Fruit fly (Drosophila melanogaster) whole organism, embryonic: ENCODE results near the gene CG14818.

ENCODE experiments used
- Aef1 ChIP-seq: fragments of 200-800 bp; sonication (Bioruptor generic); IDR thresholded peaks from 3 replicates; pipeline ENCODE4 v1.3.6; 2022; ENCODE audit warnings: missing biosample characterization, missing genetic modification characterization
- CG10543 ChIP-seq: fragments of 200-800 bp; sonication (Bioruptor generic); optimal IDR thresholded peaks from 3 replicates; lab custom pipeline; 2017; ENCODE audit warnings: missing biosample characterization, mild to moderate bottlenecking, missing genetic modification characterization, moderate library complexity
- CG15514 ChIP-seq: fragments of 200-800 bp; sonication (Bioruptor generic); optimal IDR thresholded peaks from 3 replicates; lab custom pipeline; 2017; ENCODE audit warnings: missing biosample characterization, missing genetic modification characterization, mild to moderate bottlenecking, moderate library complexity, missing genetic modification reagents
- CG17612 ChIP-seq: fragments of 200-800 bp; sonication (Bioruptor generic); IDR thresholded peaks from 2 replicates; pipeline ENCODE4 v1.3.6; 2022; ENCODE audit warnings: missing biosample characterization, missing genetic modification characterization
- CG17802 ChIP-seq: fragments of 200-800 bp; sonication (Bioruptor generic); optimal IDR thresholded peaks from 2 replicates; lab custom pipeline; 2018; ENCODE audit warnings: missing biosample characterization, mild to moderate bottlenecking, missing genetic modification characterization, moderate library complexity
- CG18764 ChIP-seq: fragments of 200-800 bp; sonication (Bioruptor generic); optimal IDR thresholded peaks from 3 replicates; lab custom pipeline; 2016; ENCODE audit warnings: missing biosample characterization, missing genetic modification characterization
- CG2120 ChIP-seq: fragments of 200-800 bp; sonication (Bioruptor generic); optimal IDR thresholded peaks from 3 replicates; lab custom pipeline; 2016; ENCODE audit warnings: missing biosample characterization, missing genetic modification characterization
- CG30403 ChIP-seq: fragments of 200-800 bp; sonication (Bioruptor generic); optimal IDR thresholded peaks from 3 replicates; lab custom pipeline; 2016; ENCODE audit warnings: missing biosample characterization, missing genetic modification characterization
- CG3847 ChIP-seq: fragments of 200-800 bp; sonication (Bioruptor generic); IDR thresholded peaks from 2 replicates; pipeline ENCODE4 v1.3.6; 2022; ENCODE audit warnings: missing biosample characterization, missing genetic modification characterization
- CG42726 ChIP-seq: fragments of 200-800 bp; sonication (Bioruptor generic); IDR thresholded peaks from 2 replicates; pipeline ENCODE4 v1.3.6; 2022; ENCODE audit warnings: missing biosample characterization, missing genetic modification characterization; ENCODE audit not compliant: partially characterized antibody
- CG4820 ChIP-seq: fragments of 200-800 bp; sonication (Bioruptor generic); optimal IDR thresholded peaks from 3 replicates; lab custom pipeline; 2016; ENCODE audit warnings: missing biosample characterization, missing genetic modification characterization
- CG5180 ChIP-seq: fragments of 200-800 bp; sonication (Bioruptor generic); optimal IDR thresholded peaks from 3 replicates; lab custom pipeline; 2017; ENCODE audit warnings: missing biosample characterization, missing genetic modification characterization, mild to moderate bottlenecking, moderate library complexity, missing genetic modification reagents
- CG6813 ChIP-seq: fragments of 200-800 bp; sonication (Bioruptor generic); optimal IDR thresholded peaks from 2 replicates; lab custom pipeline; 2017; ENCODE audit warnings: missing biosample characterization, missing genetic modification characterization, mild to moderate bottlenecking, moderate library complexity, missing genetic modification reagents
- CG7786 ChIP-seq: fragments of 200-800 bp; sonication (Bioruptor generic); optimal IDR thresholded peaks from 2 replicates; lab custom pipeline; 2016; ENCODE audit warnings: missing biosample characterization, missing genetic modification characterization
- CG9932 ChIP-seq: fragments of 200-800 bp; sonication (Bioruptor generic); IDR thresholded peaks from 2 replicates; pipeline ENCODE4 v1.3.6; 2022; ENCODE audit warnings: missing biosample characterization, missing genetic modification characterization
- Camta ChIP-seq: fragments of 200-800 bp; sonication (Bioruptor generic); optimal IDR thresholded peaks from 2 replicates; lab custom pipeline; 2016; ENCODE audit warnings: missing biosample characterization, missing genetic modification characterization
- Dll ChIP-seq: fragments of 200-800 bp; sonication (Bioruptor generic); IDR thresholded peaks from 4 replicates; pipeline ENCODE4 v1.3.6; 2022; ENCODE audit warnings: missing biosample characterization, missing genetic modification characterization; ENCODE audit not compliant: partially characterized antibody
- Doc2 ChIP-seq: fragments of 200-800 bp; sonication (Bioruptor generic); IDR thresholded peaks from 2 replicates; pipeline ENCODE4 v1.3.6; 2022; ENCODE audit warnings: missing biosample characterization, missing genetic modification characterization
- E2f2 ChIP-seq: fragments of 200-800 bp; sonication (Bioruptor generic); IDR thresholded peaks from 2 replicates; pipeline ENCODE4 v1.3.6; 2022; ENCODE audit warnings: missing biosample characterization, missing genetic modification characterization
- Ets65A ChIP-seq: fragments of 200-800 bp; sonication (Bioruptor generic); peaks from one replicate; lab custom pipeline; 2016; ENCODE audit warnings: missing biosample characterization, missing genetic modification characterization
- Hr78 ChIP-seq, 2 experiments: fragments of 200-800 bp in 1 of 2; fragments of >200 bp in 1 of 2; sonication (Bioruptor generic) in 1 of 2; optimal IDR thresholded peaks; 2 replicates each; lab custom pipeline; 2017 to 2019; ENCODE audit warnings: missing biosample characterization in 2 of 2, missing genetic modification characterization in 2 of 2, mild to moderate bottlenecking in 1 of 2, moderate library complexity in 1 of 2
- Mad ChIP-seq: fragments of 200-800 bp; sonication (Bioruptor generic); optimal IDR thresholded peaks from 2 replicates; lab custom pipeline; 2016; ENCODE audit warnings: missing biosample characterization, missing genetic modification characterization
- Med ChIP-seq: fragments of 200-800 bp; sonication (Bioruptor generic); peaks from one replicate; lab custom pipeline; 2016; ENCODE audit warnings: missing biosample characterization, missing genetic modification characterization, mild to moderate bottlenecking, inconsistent platforms, moderate library complexity
- Ravus ChIP-seq: fragments of 200-800 bp; sonication (Bioruptor generic); IDR thresholded peaks from 2 replicates; pipeline ENCODE4 v1.3.6; 2022; ENCODE audit warnings: missing biosample characterization, missing genetic modification characterization
- Sry-δ ChIP-seq: fragments of 200-800 bp; sonication (Bioruptor generic); optimal IDR thresholded peaks from 2 replicates; lab custom pipeline; 2016; ENCODE audit warnings: missing biosample characterization, missing genetic modification characterization
- aop ChIP-seq: fragments of 200-800 bp; sonication (Bioruptor generic); IDR thresholded peaks from 2 replicates; pipeline ENCODE4 v1.3.6; 2022; ENCODE audit warnings: missing biosample characterization, missing genetic modification characterization
- bsh ChIP-seq, 2 experiments: fragments of 200-800 bp; sonication (Bioruptor generic); optimal IDR thresholded peaks; 2 replicates each; lab custom pipeline; 2017 to 2018; ENCODE audit warnings: mild to moderate bottlenecking in 2 of 2, missing biosample characterization in 2 of 2, missing genetic modification characterization in 2 of 2, moderate library complexity in 1 of 2
- chif ChIP-seq, 2 experiments: fragments of 200-800 bp; sonication (Bioruptor generic); optimal IDR thresholded peaks; 3 replicates each; lab custom pipeline; 2016; ENCODE audit warnings: missing biosample characterization in 2 of 2, missing genetic modification characterization in 2 of 2
- chn ChIP-seq: fragments of 200-800 bp; sonication (Bioruptor generic); optimal IDR thresholded peaks from 2 replicates; lab custom pipeline; 2016; ENCODE audit warnings: missing biosample characterization, missing genetic modification characterization
- disco-r ChIP-seq: fragments of 200-800 bp; sonication (Bioruptor generic); optimal IDR thresholded peaks from 2 replicates; lab custom pipeline; 2016; ENCODE audit warnings: missing biosample characterization, missing genetic modification characterization
- eve ChIP-seq, 2 experiments: fragments of >200 bp; optimal IDR thresholded peaks; 2 replicates each; lab custom pipeline; 2017; ENCODE audit warnings: missing biosample characterization in 2 of 2, missing genetic modification characterization in 2 of 2
- fd96Cb ChIP-seq: fragments of 200-800 bp; sonication (Bioruptor generic); optimal IDR thresholded peaks from 2 replicates; lab custom pipeline; 2018; ENCODE audit warnings: missing biosample characterization, mild to moderate bottlenecking, missing genetic modification characterization, moderate library complexity
- fru ChIP-seq: fragments of >200 bp; optimal IDR thresholded peaks from 2 replicates; lab custom pipeline; 2017
- gfzf ChIP-seq: fragments of 200-800 bp; sonication (Bioruptor generic); optimal IDR thresholded peaks from 2 replicates; lab custom pipeline; 2016; ENCODE audit warnings: missing biosample characterization, mild to moderate bottlenecking, missing genetic modification characterization, moderate library complexity
- gsb ChIP-seq: fragments of 200-800 bp; sonication (Bioruptor generic); IDR thresholded peaks from 2 replicates; pipeline ENCODE4 v1.3.6; 2022; ENCODE audit warnings: missing biosample characterization, missing genetic modification characterization
- h ChIP-seq: fragments of >200 bp; optimal IDR thresholded peaks from 2 replicates; lab custom pipeline; 2017
- hb ChIP-seq: fragments of 200-800 bp; sonication (Bioruptor generic); IDR thresholded peaks from 3 replicates; pipeline ENCODE4 v1.3.6; 2022; ENCODE audit warnings: missing biosample characterization, missing genetic modification characterization; ENCODE audit not compliant: partially characterized antibody
- knrl ChIP-seq: fragments of 200-800 bp; sonication (Bioruptor generic); IDR thresholded peaks from 3 replicates; pipeline ENCODE4 v1.3.6; 2022; ENCODE audit warnings: missing biosample characterization, missing genetic modification characterization; ENCODE audit not compliant: partially characterized antibody
- maf-S ChIP-seq: fragments of 200-800 bp; sonication (Bioruptor generic); optimal IDR thresholded peaks from 2 replicates; lab custom pipeline; 2016; ENCODE audit warnings: missing biosample characterization, missing genetic modification characterization
- nau ChIP-seq: fragments of 200-800 bp; sonication (Bioruptor generic); optimal IDR thresholded peaks from 3 replicates; lab custom pipeline; 2017; ENCODE audit warnings: missing biosample characterization, mild to moderate bottlenecking, missing genetic modification characterization, missing genetic modification reagents
- nmo ChIP-seq: fragments of 200-800 bp; sonication (Bioruptor generic); optimal IDR thresholded peaks from 2 replicates; lab custom pipeline; 2018; ENCODE audit warnings: missing biosample characterization, mild to moderate bottlenecking, missing genetic modification characterization, moderate library complexity
- pita ChIP-seq: fragments of 200-800 bp; sonication (Bioruptor generic); optimal IDR thresholded peaks from 2 replicates; lab custom pipeline; 2017; ENCODE audit warnings: missing biosample characterization, mild to moderate bottlenecking, missing genetic modification characterization
- salm ChIP-seq: fragments of 200-800 bp; sonication (Bioruptor generic); optimal IDR thresholded peaks from 2 replicates; lab custom pipeline; 2018; ENCODE audit warnings: missing biosample characterization, mild to moderate bottlenecking, missing genetic modification characterization
- sens ChIP-seq: fragments of 200-800 bp; sonication (Bioruptor generic); peaks from one replicate; lab custom pipeline; 2016; ENCODE audit warnings: missing biosample characterization, missing genetic modification characterization
- sens-2 ChIP-seq: fragments of 200-800 bp; sonication (Bioruptor generic); IDR thresholded peaks from 2 replicates; pipeline ENCODE4 v1.3.6; 2022; ENCODE audit warnings: missing biosample characterization, missing genetic modification characterization
- sqz ChIP-seq: fragments of 200-800 bp; sonication (Bioruptor generic); optimal IDR thresholded peaks from 3 replicates; lab custom pipeline; 2018; ENCODE audit warnings: missing biosample characterization, mild to moderate bottlenecking, missing genetic modification characterization
- tx ChIP-seq: fragments of 200-800 bp; sonication (Bioruptor generic); optimal IDR thresholded peaks from 2 replicates; lab custom pipeline; 2016; ENCODE audit warnings: missing biosample characterization, missing genetic modification characterization
- zfh2 ChIP-seq: fragments of 200-800 bp; sonication (Bioruptor generic); optimal IDR thresholded peaks from 2 replicates; lab custom pipeline; 2016; ENCODE audit warnings: missing biosample characterization, missing genetic modification characterization

Gene CG14818

DNA sequence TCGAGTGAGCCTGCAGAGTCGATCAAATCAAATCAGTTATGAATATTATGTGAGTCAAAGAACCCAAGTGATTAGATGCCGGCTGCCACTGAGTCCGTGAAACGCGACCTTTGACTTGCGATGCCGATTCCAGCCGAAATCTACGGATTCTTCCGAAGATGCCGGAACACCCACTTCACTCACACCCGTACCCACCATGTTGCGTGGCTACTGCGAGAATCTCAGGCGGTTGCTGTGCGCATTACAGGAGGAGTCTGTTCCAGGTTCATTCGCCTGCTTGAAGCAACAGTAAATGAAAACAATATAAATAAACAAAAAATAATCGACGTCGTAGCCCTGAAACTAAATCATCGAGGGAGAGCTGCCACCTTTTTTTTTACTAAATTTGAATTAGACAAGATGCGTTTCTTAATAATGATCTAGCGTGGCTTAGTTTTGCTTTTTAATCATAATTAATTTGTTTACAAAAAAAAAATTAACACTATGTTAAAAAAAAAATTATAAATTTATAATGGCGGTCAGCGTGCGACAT, 22.1 kb upstream of the CG14818 start, which contains the start of gene Ldaf1 (continued):
- peak; percentile 5 for TF ChIP-seq Sry-δ (GFP tag; lab: Kevin White, UChicago)
- TF ChIP-seq Doc2: no peak
- TF ChIP-seq nau (GFP tag; lab: Kevin White, UChicago): no peak
- TF ChIP-seq chif (GFP tag; optimal IDR thresholded peaks at IDR 0.05; lab: Kevin White, UChicago): no peak
- TF ChIP-seq h (lab: Kevin White, UChicago): no peak
- no peak for TF ChIP-seq gsb (GFP tag; lab: Robert Waterston, UW)
- TF ChIP-seq disco-r (GFP tag; lab: Kevin White, UChicago): no peak
- TF ChIP-seq CG6813 (GFP tag; lab: Kevin White, UChicago): no peak
- no peak for TF ChIP-seq Aef1 (GFP tag; lab: Robert Waterston, UW)
- no peak for TF ChIP-seq Ravus (GFP tag; lab: Robert Waterston, UW)
- no peak for TF ChIP-seq salm (tag; lab: Kevin White, UChicago)
- TF ChIP-seq, all 482 proteins: peak for 44

DNA sequence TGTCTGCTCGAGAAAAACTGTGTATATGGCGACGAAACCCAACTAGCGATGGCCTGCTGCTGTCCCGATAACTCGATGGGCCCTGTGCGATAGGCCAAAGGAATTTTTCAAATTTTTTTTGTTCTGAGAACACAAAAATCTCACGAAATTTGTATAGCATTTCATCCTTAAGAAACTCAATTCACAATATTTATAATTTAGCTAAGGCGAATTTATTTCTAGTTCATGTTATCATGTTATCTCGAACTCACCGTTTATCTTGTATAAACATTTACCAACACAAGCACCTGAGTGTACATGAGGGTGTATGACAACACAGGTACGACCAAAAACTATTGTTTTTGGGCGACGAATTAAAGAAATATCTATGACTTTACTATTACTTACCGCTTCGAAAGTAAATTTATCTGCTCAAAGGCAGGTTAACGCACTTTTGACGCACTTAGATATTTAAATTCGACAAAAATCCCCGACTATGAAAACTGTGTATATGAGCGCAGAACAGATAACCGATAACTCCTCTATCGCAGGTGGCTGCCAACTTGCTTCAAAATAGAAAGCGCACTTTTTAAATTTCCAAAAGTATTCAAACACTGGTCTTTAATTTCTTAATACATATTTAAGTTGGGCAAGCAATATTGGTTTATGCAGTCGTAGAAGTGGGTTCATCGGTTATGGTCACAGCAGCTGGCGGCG, 20.7 kb upstream of the CG14818 start, which contains the start of gene arm:
Gene arm, minus strand, starts transcription at position 524 of the 696 bp plus-strand sequence.
- TF ChIP-seq sens-2 (GFP tag; lab: Robert Waterston, UW): no peak
- peak; percentile 24 for TF ChIP-seq CG17802 (tag; lab: Kevin White, UChicago)
- no peak for TF ChIP-seq Mad (GFP tag; lab: Kevin White, UChicago)
- peak; percentile 23 for TF ChIP-seq sqz (GFP tag; lab: Kevin White, UChicago)
- TF ChIP-seq CG4820 (GFP tag; lab: Kevin White, UChicago): peak; percentile 26
- no peak for TF ChIP-seq CG17612
- TF ChIP-seq CG2120 (GFP tag; lab: Kevin White, UChicago): peak; percentile 43
- no peak for TF ChIP-seq pita (GFP tag; lab: Kevin White, UChicago)
- no peak for TF ChIP-seq hb (GFP tag; lab: Robert Waterston, UW)
- peak; percentile 53 for TF ChIP-seq Ets65A (GFP tag; lab: Kevin White, UChicago)
- TF ChIP-seq CG10543 (GFP tag; lab: Kevin White, UChicago): no peak
- TF ChIP-seq CG9932 (GFP tag; lab: Robert Waterston, UW): 0 out of 2 replicates have a peak, but pooled peaks have one; percentile 42
- no peak for TF ChIP-seq CG7786 (GFP tag; lab: Kevin White, UChicago)
- TF ChIP-seq nmo: no peak
- peak; percentile 21 for TF ChIP-seq CG30403
- TF ChIP-seq sens (GFP tag; lab: Kevin White, UChicago): peak; percentile 61
- no peak for TF ChIP-seq eve (GFP tag; optimal IDR thresholded peaks at IDR 0.05; lab: Kevin White, UChicago)
- peak; percentile 85 for TF ChIP-seq E2f2 (GFP tag; lab: Robert Waterston, UW)
- no peak for TF ChIP-seq CG5180
- TF ChIP-seq knrl (GFP tag; lab: Robert Waterston, UW): 0 out of 3 replicates have a peak, but pooled peaks have one; percentile 11
- TF ChIP-seq fd96Cb (tag; lab: Kevin White, UChicago): no peak
- no peak for TF ChIP-seq chn (GFP tag; lab: Kevin White, UChicago)
- TF ChIP-seq CG3847 (GFP tag; lab: Robert Waterston, UW): 0 out of 2 replicates have a peak, but pooled peaks have one; percentile 10
- TF ChIP-seq gfzf (GFP tag; lab: Kevin White, UChicago): peak; percentile 16
- peak; percentile 2 for TF ChIP-seq zfh2 (GFP tag; lab: Kevin White, UChicago)
- TF ChIP-seq bsh (GFP tag; optimal IDR thresholded peaks at IDR 0.05; lab: Kevin White, UChicago): no peak
- no peak for TF ChIP-seq tx (GFP tag; lab: Kevin White, UChicago)
- TF ChIP-seq Hr78 (GFP tag; optimal IDR thresholded peaks at IDR 0.05; lab: Kevin White, UChicago): no peak
- no peak for TF ChIP-seq fru (lab: Kevin White, UChicago)
- TF ChIP-seq CG15514 (GFP tag; lab: Kevin White, UChicago): peak; percentile 11
- no peak for TF ChIP-seq Camta
- TF ChIP-seq CG42726 (GFP tag; lab: Robert Waterston, UW): no peak
- peak; percentile 20 for TF ChIP-seq Med (GFP tag; lab: Kevin White, UChicago)
- no peak for TF ChIP-seq aop (GFP tag; lab: Robert Waterston, UW)
- TF ChIP-seq CG18764: no peak
- TF ChIP-seq maf-S (GFP tag; lab: Kevin White, UChicago): no peak
- TF ChIP-seq Dll: 0 out of 4 replicates have a peak, but pooled peaks have one; percentile 35
- no peak for TF ChIP-seq Ravus (GFP tag; lab: Robert Waterston, UW)
